Worm (Caenorhabditis elegans): ENCODE results near the gene F40F8.3.

DNA sequence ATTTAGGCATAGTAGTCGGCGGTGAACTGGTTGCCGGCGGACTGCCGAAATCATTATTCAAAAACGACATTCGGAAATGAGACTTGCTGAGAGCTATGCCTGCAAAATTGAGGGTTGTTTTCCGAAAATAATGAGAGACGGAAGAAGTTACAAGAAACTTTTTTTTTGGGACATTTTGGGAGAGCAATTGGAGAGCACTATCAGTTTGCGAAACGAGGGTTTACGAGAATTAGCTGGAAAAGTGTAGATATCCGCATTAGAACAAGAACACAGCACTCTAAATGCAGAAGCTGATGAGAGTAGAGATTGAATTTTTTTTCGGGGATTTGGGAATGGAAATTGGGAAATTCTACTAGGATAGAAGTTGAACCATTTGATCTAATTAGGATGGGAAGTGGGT is 23.4 kb downstream of the F40F8.3 start, which contains the start of gene pqm-1:
- TF ChIP-seq snpc-4 (tag; optimal IDR thresholded peaks at IDR 0.05) (no peak), ama-1 (optimal IDR thresholded peaks at IDR 0.05) (no peak), sma-3 (GFP tag; optimal IDR thresholded peaks at IDR 0.05) (no peak), Y55F3AM.14 (GFP tag; optimal IDR thresholded peaks at IDR 0.05) (no peak), nhr-11 (tag; optimal IDR thresholded peaks at IDR 0.05) (no peak), lin-39 (tag; optimal IDR thresholded peaks at IDR 0.05) (no peak), fos-1 (tag; optimal IDR thresholded peaks at IDR 0.05) (no peak), mdl-1 (tag; optimal IDR thresholded peaks at IDR 0.05) (no peak), unc-62 (GFP tag; optimal IDR thresholded peaks at IDR 0.05) (no peak), ceh-82 (tag; optimal IDR thresholded peaks at IDR 0.05) (no peak), nhr-21 (tag; optimal IDR thresholded peaks at IDR 0.05) (no peak), nhr-77 (tag; optimal IDR thresholded peaks at IDR 0.05) (no peak), lsy-2 (tag; optimal IDR thresholded peaks at IDR 0.05) (no peak), unc-39 (tag; optimal IDR thresholded peaks at IDR 0.05) (no peak)
